Worm (Caenorhabditis elegans) whole organism, young adult: ENCODE data around the gene mes-6.

Experiments used
- B0019.2 ChIP-seq: fragments of 200-800 bp; sonication (Bioruptor generic); conservative IDR thresholded peaks from 2 replicates; pipeline ENCODE4 v1.3.6; 2022; ENCODE audit warnings: missing genetic modification reagents, missing genetic modification characterization, missing compliant biosample characterization
- B0035.1 ChIP-seq: sonication (generic microtip); optimal IDR thresholded peaks from 2 replicates; lab custom pipeline; 2016; ENCODE audit warnings: missing genetic modification characterization, mild to moderate bottlenecking, missing compliant biosample characterization, missing genotype, missing genetic modification reagents
- C06A6.2 ChIP-seq: fragments of 200-800 bp; sonication (Bioruptor generic); conservative IDR thresholded peaks from 2 replicates; pipeline ENCODE4 v1.3.6; 2022; ENCODE audit warnings: missing genetic modification characterization, missing compliant biosample characterization
- C17E4.6 ChIP-seq: fragments of 200-800 bp; sonication (Bioruptor generic); IDR thresholded peaks from 2 replicates; pipeline ENCODE4 v1.3.6; 2022; ENCODE audit warnings: missing genetic modification reagents, missing genetic modification characterization, missing compliant biosample characterization
- F57A8.1 ChIP-seq: fragments of 200-800 bp; sonication (Bioruptor generic); optimal IDR thresholded peaks from 2 replicates; lab custom pipeline; 2018; ENCODE audit warnings: mild to moderate bottlenecking, missing genetic modification characterization, moderate library complexity, missing compliant biosample characterization
- K12H6.12 ChIP-seq: fragments of 200-800 bp; sonication (Bioruptor generic); optimal IDR thresholded peaks from 2 replicates; lab custom pipeline; 2018; ENCODE audit warnings: mild to moderate bottlenecking, missing genetic modification characterization, missing compliant biosample characterization
- T07F8.4 ChIP-seq: sonication (generic microtip); optimal IDR thresholded peaks from 2 replicates; lab custom pipeline; 2016; ENCODE audit warnings: mild to moderate bottlenecking, missing genetic modification characterization, moderate library complexity, missing compliant biosample characterization
- T26A5.8 ChIP-seq: sonication (generic microtip); optimal IDR thresholded peaks from 2 replicates; lab custom pipeline; 2016; ENCODE audit warnings: missing genetic modification characterization, missing compliant biosample characterization
- Y67H2A.10 ChIP-seq: fragments of 200-800 bp; sonication (Bioruptor generic); conservative IDR thresholded peaks from 2 replicates; pipeline ENCODE4 v1.3.6; 2022; ENCODE audit warnings: missing genetic modification reagents, missing genetic modification characterization, missing compliant biosample characterization
- Y95B8A.8 ChIP-seq: fragments of 200-800 bp; sonication (Bioruptor generic); IDR thresholded peaks from 2 replicates; pipeline ENCODE4 v1.3.6; 2022; ENCODE audit warnings: missing genetic modification reagents, missing genetic modification characterization, missing compliant biosample characterization
- bed-1 ChIP-seq: fragments of 200-800 bp; sonication (Bioruptor generic); IDR thresholded peaks from 2 replicates; pipeline ENCODE4 v1.3.6; 2022; ENCODE audit warnings: missing genetic modification reagents, missing genetic modification characterization, missing compliant biosample characterization
- cebp-1 ChIP-seq, 2 experiments: fragments of 200-800 bp in 1 of 2; sonication (Bioruptor generic) in 1 of 2; sonication (generic microtip) in 1 of 2; IDR thresholded peaks in 1 of 2; optimal IDR thresholded peaks in 1 of 2; 2 replicates each; pipeline versions ENCODE4 v1.3.6 to Lab custom; 2017 to 2022; ENCODE audit warnings: missing compliant biosample characterization in 2 of 2, missing genetic modification characterization in 2 of 2, mild to moderate bottlenecking in 1 of 2, missing genetic modification reagents in 1 of 2, moderate library complexity in 1 of 2
- ceh-100 ChIP-seq: fragments of 200-800 bp; sonication (Bioruptor generic); IDR thresholded peaks from 2 replicates; pipeline ENCODE4 v1.3.6; 2022; ENCODE audit warnings: missing genetic modification reagents, missing genetic modification characterization, missing compliant biosample characterization
- ceh-27 ChIP-seq: fragments of 200-800 bp; sonication (Bioruptor generic); optimal IDR thresholded peaks from 2 replicates; lab custom pipeline; 2018; ENCODE audit warnings: mild to moderate bottlenecking, missing genetic modification characterization, moderate library complexity, missing compliant biosample characterization
- ceh-91 ChIP-seq: fragments of 200-800 bp; sonication (Bioruptor generic); IDR thresholded peaks from 2 replicates; pipeline ENCODE4 v1.3.6; 2022; ENCODE audit warnings: missing genetic modification reagents, missing genetic modification characterization, missing compliant biosample characterization
- die-1 ChIP-seq: sonication (generic microtip); optimal IDR thresholded peaks from 2 replicates; lab custom pipeline; 2016; ENCODE audit warnings: missing genotype, mild to moderate bottlenecking, missing genetic modification characterization, missing compliant biosample characterization
- efl-1 ChIP-seq: fragments of 150-350 bp; optimal IDR thresholded peaks from 2 replicates; lab custom pipeline; 2014; ENCODE audit warnings: missing biosample characterization, missing genetic modification reagents, missing genetic modification characterization
- egrh-3 ChIP-seq: fragments of 200-800 bp; sonication (Bioruptor generic); IDR thresholded peaks from 2 replicates; pipeline ENCODE4 v1.3.6; 2022; ENCODE audit warnings: missing genetic modification reagents, missing genetic modification characterization, missing compliant biosample characterization
- ekl-4 ChIP-seq: fragments of 200-800 bp; sonication (Bioruptor generic); IDR thresholded peaks from 2 replicates; pipeline ENCODE4 v1.3.6; 2022; ENCODE audit warnings: missing genetic modification reagents, missing genetic modification characterization, missing compliant biosample characterization
- ets-4 ChIP-seq: fragments of 200-800 bp; sonication (Bioruptor generic); optimal IDR thresholded peaks from 2 replicates; lab custom pipeline; 2018; ENCODE audit warnings: mild to moderate bottlenecking, missing genetic modification characterization, missing compliant biosample characterization
- gei-17 ChIP-seq: fragments of 200-800 bp; sonication (Bioruptor generic); optimal IDR thresholded peaks from 2 replicates; lab custom pipeline; 2018; ENCODE audit warnings: mild to moderate bottlenecking, missing genetic modification characterization, missing compliant biosample characterization
- him-1 ChIP-seq: sonication (generic microtip); optimal IDR thresholded peaks from 2 replicates; lab custom pipeline; 2016; ENCODE audit warnings: missing genotype, missing genetic modification reagents, missing genetic modification characterization, missing compliant biosample characterization
- let-526 ChIP-seq: fragments of 200-800 bp; sonication (Bioruptor generic); IDR thresholded peaks from 2 replicates; pipeline ENCODE4 v1.3.6; 2022; ENCODE audit warnings: missing genetic modification reagents, missing genetic modification characterization, missing compliant biosample characterization
- lin-40 ChIP-seq: sonication (generic microtip); optimal IDR thresholded peaks from 2 replicates; lab custom pipeline; 2016; ENCODE audit warnings: missing genetic modification characterization, mild to moderate bottlenecking, missing compliant biosample characterization, missing genotype, missing genetic modification reagents
- lir-1 ChIP-seq: fragments of 200-800 bp; sonication (Bioruptor generic); conservative IDR thresholded peaks from 2 replicates; pipeline ENCODE4 v1.3.6; 2022; ENCODE audit warnings: missing genetic modification reagents, missing genetic modification characterization, missing compliant biosample characterization
- lsl-1 ChIP-seq: fragments of 200-800 bp; sonication (Bioruptor generic); optimal IDR thresholded peaks from 2 replicates; lab custom pipeline; 2018; ENCODE audit warnings: mild to moderate bottlenecking, missing genetic modification characterization, moderate library complexity, missing compliant biosample characterization
- madf-10 ChIP-seq: sonication (generic microtip); optimal IDR thresholded peaks from 2 replicates; lab custom pipeline; 2016; ENCODE audit warnings: mild to moderate bottlenecking, missing genetic modification characterization, missing compliant biosample characterization
- madf-6 ChIP-seq: fragments of 200-800 bp; sonication (Bioruptor generic); IDR thresholded peaks from 2 replicates; pipeline ENCODE4 v1.3.6; 2022; ENCODE audit warnings: missing genetic modification reagents, missing genetic modification characterization, missing compliant biosample characterization
- mcd-1 ChIP-seq: fragments of 200-800 bp; sonication (Bioruptor generic); IDR thresholded peaks from 2 replicates; pipeline ENCODE4 v1.3.6; 2022; ENCODE audit warnings: missing genetic modification reagents, missing genetic modification characterization, missing compliant biosample characterization
- mes-4 ChIP-seq: sonication (generic microtip); optimal IDR thresholded peaks from 2 replicates; lab custom pipeline; 2016; ENCODE audit warnings: missing genotype, missing genetic modification characterization, missing compliant biosample characterization
- mxl-1 ChIP-seq: sonication (generic microtip); optimal IDR thresholded peaks from 2 replicates; lab custom pipeline; 2016; ENCODE audit warnings: missing genetic modification characterization, missing compliant biosample characterization
- nfya-2 ChIP-seq: fragments of 200-800 bp; sonication (Bioruptor generic); IDR thresholded peaks from 2 replicates; pipeline ENCODE4 v1.3.6; 2022; ENCODE audit warnings: missing genetic modification reagents, missing genetic modification characterization, missing compliant biosample characterization
- nfyb-1 ChIP-seq: fragments of 200-800 bp; sonication (Bioruptor generic); IDR thresholded peaks from 2 replicates; pipeline ENCODE4 v1.3.6; 2022; ENCODE audit warnings: missing genetic modification reagents, missing genetic modification characterization, missing compliant biosample characterization
- nhr-120 ChIP-seq: fragments of 200-800 bp; sonication (Bioruptor generic); IDR thresholded peaks from 2 replicates; pipeline ENCODE4 v1.3.6; 2022; ENCODE audit warnings: missing genetic modification characterization, missing compliant biosample characterization
- nhr-179 ChIP-seq: sonication (generic microtip); optimal IDR thresholded peaks from 2 replicates; lab custom pipeline; 2016; ENCODE audit warnings: mild to moderate bottlenecking, missing genetic modification characterization, missing compliant biosample characterization
- rcor-1 ChIP-seq: fragments of 200-800 bp; sonication (Bioruptor generic); IDR thresholded peaks from 2 replicates; pipeline ENCODE4 v1.3.6; 2022; ENCODE audit warnings: missing genetic modification reagents, missing genetic modification characterization, missing compliant biosample characterization
- repo-1 ChIP-seq: sonication (generic microtip); optimal IDR thresholded peaks from 2 replicates; lab custom pipeline; 2017; ENCODE audit warnings: mild to moderate bottlenecking, missing genetic modification characterization, missing compliant biosample characterization
- somi-1 ChIP-seq: fragments of 200-800 bp; sonication (Bioruptor generic); optimal IDR thresholded peaks from 2 replicates; lab custom pipeline; 2018; ENCODE audit warnings: mild to moderate bottlenecking, missing genetic modification characterization, missing compliant biosample characterization
- tbp1 ChIP-seq: fragments of 200-800 bp; sonication (Bioruptor generic); optimal IDR thresholded peaks from 2 replicates; lab custom pipeline; 2018; ENCODE audit warnings: mild to moderate bottlenecking, missing genetic modification characterization, missing compliant biosample characterization
- ztf-18 ChIP-seq: sonication (generic microtip); optimal IDR thresholded peaks from 2 replicates; lab custom pipeline; 2016; ENCODE audit warnings: missing genotype, mild to moderate bottlenecking, missing genetic modification characterization, missing compliant biosample characterization
- ztf-26 ChIP-seq: sonication (generic microtip); optimal IDR thresholded peaks from 2 replicates; lab custom pipeline; 2017; ENCODE audit warnings: missing genetic modification characterization, missing compliant biosample characterization
- ztf-28 ChIP-seq: fragments of 200-800 bp; sonication (Bioruptor generic); IDR thresholded peaks from 2 replicates; pipeline ENCODE4 v1.3.6; 2022; ENCODE audit warnings: missing genetic modification reagents, missing genetic modification characterization, missing compliant biosample characterization
- ztf-6 ChIP-seq: fragments of 200-800 bp; sonication (Bioruptor generic); IDR thresholded peaks from 2 replicates; pipeline ENCODE4 v1.3.6; 2022; ENCODE audit warnings: missing genetic modification reagents, missing genetic modification characterization, missing compliant biosample characterization

The mes-6 gene

ce11 chrIV:8529039-8529438 lies 18.0 kb downstream of the mes-6 start:
- TF ChIP-seq nfyb-1 (GFP tag; lab: Robert Waterston, UW): no peak
- TF ChIP-seq Y67H2A.10 (GFP tag; lab: Robert Waterston, UW): no peak
- no peak for TF ChIP-seq ztf-18 (tag; lab: Kevin White, UChicago)
- TF ChIP-seq ceh-91 (GFP tag; lab: Robert Waterston, UW): no peak
- TF ChIP-seq repo-1 (tag; lab: Kevin White, UChicago): no peak
- no peak for TF ChIP-seq T26A5.8 (tag; lab: Kevin White, UChicago)
- no peak for TF ChIP-seq Y95B8A.8
- no peak for TF ChIP-seq gei-17 (GFP tag; lab: Kevin White, UChicago)
- no peak for TF ChIP-seq nhr-120 (GFP tag; lab: Robert Waterston, UW)
- 0 out of 2 replicates have a peak, but pooled peaks have one; percentile 33 for TF ChIP-seq let-526 (GFP tag; lab: Robert Waterston, UW)
- TF ChIP-seq F57A8.1 (GFP tag; lab: Kevin White, UChicago): no peak
- TF ChIP-seq lin-40 (tag; lab: Kevin White, UChicago): peak; percentile 29
- no peak for TF ChIP-seq mes-4 (tag; lab: Kevin White, UChicago)
- TF ChIP-seq somi-1 (GFP tag; lab: Kevin White, UChicago): peak; percentile 89
- peak; percentile 16; the same call in 1 of the 2 replicates for TF ChIP-seq C06A6.2
- peak; percentile 29; the same call in 1 of the 2 replicates for TF ChIP-seq mcd-1 (GFP tag; lab: Robert Waterston, UW)
- TF ChIP-seq ztf-26 (tag; lab: Kevin White, UChicago): peak; percentile 44
- no peak for TF ChIP-seq B0035.1 (tag; lab: Kevin White, UChicago)
- peak; percentile 4 for TF ChIP-seq tbp1 (GFP tag; lab: Kevin White, UChicago)
- TF ChIP-seq madf-6 (GFP tag; lab: Robert Waterston, UW): no peak
- TF ChIP-seq ceh-27 (GFP tag; lab: Kevin White, UChicago): no peak

- TF ChIP-seq B0019.2 (GFP tag; lab: Robert Waterston, UW) (no peak), lir-1 (0 out of 2 replicates have a peak, but pooled peaks have one; percentile 6), ztf-26 (tag; lab: Kevin White, UChicago) (peak; percentile 78), egrh-3 (no peak), Y95B8A.8 (0 out of 2 replicates have a peak, but pooled peaks have one; percentile 20), mxl-1 (tag; lab: Kevin White, UChicago) (no peak), rcor-1 (GFP tag; lab: Robert Waterston, UW) (no peak), ceh-27 (GFP tag; lab: Kevin White, UChicago) (no peak), ztf-28 (GFP tag; lab: Robert Waterston, UW) (no peak), bed-1 (GFP tag; lab: Robert Waterston, UW) (no peak), mes-4 (tag; lab: Kevin White, UChicago) (no peak), C06A6.2 (peak; percentile 27; the same call in 1 of the 2 replicates), madf-10 (peak; percentile 73), C17E4.6 (GFP tag; lab: Robert Waterston, UW) (no peak), T07F8.4 (tag; lab: Kevin White, UChicago) (no peak), nhr-179 (tag; lab: Kevin White, UChicago) (no peak), ets-4 (GFP tag; lab: Kevin White, UChicago) (peak; percentile 72), madf-6 (GFP tag; lab: Robert Waterston, UW) (no peak), efl-1 (GFP tag; lab: Kevin White, UChicago) (no peak), die-1 (tag; lab: Kevin White, UChicago) (no peak), ekl-4 (GFP tag; lab: Robert Waterston, UW) (no peak), somi-1 (GFP tag; lab: Kevin White, UChicago) (peak; percentile 86), K12H6.12 (tag; lab: Kevin White, UChicago) (no peak), ztf-6 (GFP tag; lab: Robert Waterston, UW) (no peak), him-1 (tag; lab: Kevin White, UChicago) (no peak), mcd-1 (GFP tag; lab: Robert Waterston, UW) (no peak), nfya-2 (GFP tag; lab: Robert Waterston, UW) (no peak), F57A8.1 (GFP tag; lab: Kevin White, UChicago) (no peak), cebp-1 (GFP tag; IDR thresholded peaks at IDR 0.05; lab: Robert Waterston, UW) (no peak), cebp-1 (tag; optimal IDR thresholded peaks at IDR 0.05; lab: Kevin White, UChicago) (peak; percentile 62), ceh-100 (no peak), lsl-1 (GFP tag; lab: Kevin White, UChicago) (no peak)
Measured at ce11 chrIV:8530042-8531027, 19.3 kb downstream of the mes-6 start.
